Fruit fly (Drosophila melanogaster): ENCODE measurements around the gene CG7557.

The CG7557 gene

DNA sequence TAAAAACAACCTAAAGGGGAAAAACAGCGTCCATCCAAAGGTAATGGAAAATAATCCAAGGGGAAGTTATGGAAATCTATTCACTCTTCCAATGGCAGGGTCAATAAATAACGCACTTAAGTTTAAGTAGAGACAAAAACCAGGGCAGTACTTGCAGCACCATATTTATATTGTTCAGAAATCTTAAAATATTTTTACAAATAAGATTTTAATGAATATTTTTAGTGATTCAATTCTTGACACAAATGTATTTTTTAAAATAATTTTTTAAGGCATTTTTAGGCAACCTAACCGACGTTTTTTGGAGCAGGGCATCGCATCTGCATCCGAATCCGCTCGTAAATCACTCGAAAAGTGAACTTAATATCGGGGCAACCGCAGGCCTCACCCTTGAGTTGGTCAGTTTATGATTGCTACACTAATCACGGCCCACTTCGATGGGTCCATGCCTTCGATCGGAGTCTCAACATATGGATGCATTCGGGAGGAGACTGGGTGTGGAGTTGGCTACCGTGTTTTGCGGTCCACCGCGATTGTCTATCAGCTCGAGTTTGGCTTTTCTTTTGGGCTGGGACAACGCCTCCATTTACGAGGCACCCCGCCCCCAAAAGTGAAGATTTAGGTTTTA is 37.6 kb upstream of the CG7557 start (continued):
- TF ChIP-seq lz (GFP tag; optimal IDR thresholded peaks at IDR 0.05): peak; percentile 37
- TF ChIP-seq CG6808 (GFP tag; optimal IDR thresholded peaks at IDR 0.05): no peak
- no peak for TF ChIP-seq eg (GFP tag; IDR thresholded peaks at IDR 0.05)
- peak; percentile 58 for TF ChIP-seq Met (GFP tag; optimal IDR thresholded peaks at IDR 0.05)
- TF ChIP-seq svp (GFP tag): peak; percentile 70
- no peak for TF ChIP-seq CG3919 (GFP tag; optimal IDR thresholded peaks at IDR 0.05)
- peak; percentile 55 for TF ChIP-seq CG10631 (GFP tag; optimal IDR thresholded peaks at IDR 0.05)
- peak; percentile 48 for TF ChIP-seq acj6 (GFP tag; optimal IDR thresholded peaks at IDR 0.05)
- peak; percentile 29 for TF ChIP-seq Ets96B (tag; optimal IDR thresholded peaks at IDR 0.05)
- TF ChIP-seq topi (GFP tag; optimal IDR thresholded peaks at IDR 0.05): peak; percentile 3
- TF ChIP-seq pdm3 (GFP tag; optimal IDR thresholded peaks at IDR 0.05): peak; percentile 34
- no peak for TF ChIP-seq Sox14 (GFP tag; optimal IDR thresholded peaks at IDR 0.05)
- TF ChIP-seq Smox (GFP tag; optimal IDR thresholded peaks at IDR 0.05): peak; percentile 56
- TF ChIP-seq CG6163 (GFP tag; IDR thresholded peaks at IDR 0.05): no peak; the same call in 2 of the 3 replicates
- no peak for TF ChIP-seq CG7368 (GFP tag; optimal IDR thresholded peaks at IDR 0.05)
- TF ChIP-seq vri (GFP tag; optimal IDR thresholded peaks at IDR 0.05): peak; percentile 32
- TF ChIP-seq CG11902 (GFP tag; optimal IDR thresholded peaks at IDR 0.05): no peak
- TF ChIP-seq Ets21C (GFP tag; optimal IDR thresholded peaks at IDR 0.05): peak; percentile 15
- TF ChIP-seq Sox102F (GFP tag; optimal IDR thresholded peaks at IDR 0.05): peak; percentile 53
- TF ChIP-seq Sox15 (GFP tag; optimal IDR thresholded peaks at IDR 0.05): peak; percentile 6
- TF ChIP-seq Gug (GFP tag; IDR thresholded peaks at IDR 0.05): no peak
- TF ChIP-seq CG4318 (GFP tag; optimal IDR thresholded peaks at IDR 0.05): no peak
- peak; percentile 37 for TF ChIP-seq OdsH (GFP tag; optimal IDR thresholded peaks at IDR 0.05)
- no peak for TF ChIP-seq CG8319 (GFP tag; optimal IDR thresholded peaks at IDR 0.05)
- TF ChIP-seq CG3032 (tag; optimal IDR thresholded peaks at IDR 0.05): peak; percentile 4
- peak; percentile 27 for TF ChIP-seq CG6792 (GFP tag; optimal IDR thresholded peaks at IDR 0.05)
- peak; percentile 41 for TF ChIP-seq CG34406 (GFP tag; optimal IDR thresholded peaks at IDR 0.05)
- peak; percentile 75 for TF ChIP-seq Eip78C (GFP tag)
- no peak for TF ChIP-seq fd85E (GFP tag; optimal IDR thresholded peaks at IDR 0.05)
- TF ChIP-seq CG32006 (GFP tag; optimal IDR thresholded peaks at IDR 0.05): peak; percentile 10
- peak; percentile 47 for TF ChIP-seq CG31627 (GFP tag; optimal IDR thresholded peaks at IDR 0.05)
- peak; percentile 42 for TF ChIP-seq CG8632 (GFP tag; optimal IDR thresholded peaks at IDR 0.05)
- TF ChIP-seq Eip75B (GFP tag; optimal IDR thresholded peaks at IDR 0.05): peak; percentile 14
- TF ChIP-seq CG8119 (GFP tag; IDR thresholded peaks at IDR 0.05): no peak

DNA sequence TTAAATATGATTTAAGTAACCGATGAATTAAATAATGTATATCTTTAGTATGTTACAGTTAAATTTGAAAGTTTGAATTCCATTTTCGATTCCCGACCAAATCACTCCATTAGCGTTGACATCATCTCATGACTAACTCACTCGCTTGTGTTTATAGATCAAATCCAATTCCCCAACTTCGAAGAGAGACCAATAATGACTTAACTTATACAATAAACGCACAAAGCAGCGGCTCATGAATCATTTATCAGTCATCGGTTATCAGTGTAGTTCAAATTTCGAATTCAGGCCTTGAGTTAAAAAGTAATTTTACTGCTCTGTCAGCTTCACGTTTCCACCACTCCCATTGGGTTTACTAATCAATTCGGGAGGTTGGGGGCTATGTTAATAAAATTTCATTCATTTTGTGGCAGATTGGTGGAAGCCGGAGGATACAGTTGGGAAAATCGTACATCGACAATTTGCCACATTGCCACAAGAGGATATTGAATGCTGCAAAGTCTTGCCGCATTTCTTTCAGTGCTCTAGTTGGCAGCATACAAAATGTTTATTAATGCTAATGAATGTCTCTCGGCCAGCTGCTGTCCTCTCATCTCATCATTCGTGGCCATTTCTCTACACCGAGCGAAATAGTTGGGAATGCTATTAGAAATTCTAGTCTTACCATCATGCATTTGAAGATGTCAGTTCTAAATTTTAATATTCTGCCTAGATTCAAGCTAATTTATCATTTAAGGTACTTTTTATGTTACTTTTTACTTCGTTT is 36.5 kb upstream of the CG7557 start:
- no peak for TF ChIP-seq Ets21C (GFP tag; optimal IDR thresholded peaks at IDR 0.05)
- peak; percentile 0 for TF ChIP-seq CG4318 (GFP tag; optimal IDR thresholded peaks at IDR 0.05)
- peak; percentile 16 for TF ChIP-seq Hr4 (GFP tag; optimal IDR thresholded peaks at IDR 0.05)
- TF ChIP-seq Ets96B (tag; optimal IDR thresholded peaks at IDR 0.05): no peak
- peak; percentile 60 for TF ChIP-seq Eip78C (GFP tag)
- TF ChIP-seq esn (GFP tag; optimal IDR thresholded peaks at IDR 0.05): peak; percentile 7
- TF ChIP-seq CG32006 (GFP tag; optimal IDR thresholded peaks at IDR 0.05): peak; percentile 36
- peak; percentile 13 for TF ChIP-seq acj6 (GFP tag; optimal IDR thresholded peaks at IDR 0.05)
- TF ChIP-seq svp (GFP tag): peak; percentile 61
- 0 out of 3 replicates have a peak, but pooled peaks have one; percentile 15 for TF ChIP-seq CG8119 (GFP tag; IDR thresholded peaks at IDR 0.05)

DNA sequence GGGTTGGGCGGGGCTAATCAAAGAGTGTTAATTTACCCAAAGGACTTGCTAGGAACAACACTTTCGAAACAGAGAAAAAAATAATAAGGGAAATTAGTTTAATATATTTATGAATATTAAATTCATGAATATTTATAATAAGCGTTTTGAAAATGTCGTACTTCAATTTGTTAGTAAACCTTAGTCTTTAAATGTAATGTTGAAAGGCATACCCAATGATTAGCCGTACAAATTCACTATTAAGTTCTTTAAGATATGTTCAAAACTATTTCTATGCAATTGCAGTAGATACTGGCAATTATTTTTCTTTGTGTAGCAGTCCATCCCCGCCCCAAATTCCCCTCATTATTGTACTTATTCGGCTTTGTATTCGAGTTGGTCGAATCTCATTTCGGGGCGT is 34.5 kb upstream of the CG7557 start:
- no peak for TF ChIP-seq CG6808 (GFP tag; optimal IDR thresholded peaks at IDR 0.05)
- TF ChIP-seq Ets21C (GFP tag; optimal IDR thresholded peaks at IDR 0.05): no peak

Measured in whole organism, prepupa.